Worm (Caenorhabditis elegans) whole organism, L1 larva: Measurements from ENCODE around the gene F54G2.1.

Experiments used
- C16A3.4 ChIP-seq: fragments of 150-350 bp; optimal IDR thresholded peaks from 2 replicates; lab custom pipeline; 2014; ENCODE audit warnings: missing biosample characterization, missing genetic modification characterization
- C34B4.2 ChIP-seq: sonication (generic microtip); optimal IDR thresholded peaks from 2 replicates; lab custom pipeline; 2017; ENCODE audit warnings: mild to moderate bottlenecking, missing genetic modification characterization, missing compliant biosample characterization
- aha-1 ChIP-seq: fragments of 150-350 bp; optimal IDR thresholded peaks from 2 replicates; lab custom pipeline; 2014; ENCODE audit warnings: missing biosample characterization, missing genetic modification characterization
- alr-1 ChIP-seq: fragments of 200-800 bp; sonication (Bioruptor generic); optimal IDR thresholded peaks from 2 replicates; lab custom pipeline; 2018; ENCODE audit warnings: borderline replicate concordance, mild to moderate bottlenecking, missing genetic modification characterization, missing compliant biosample characterization
- aly-2 ChIP-seq: fragments of 150-350 bp; optimal IDR thresholded peaks from 2 replicates; lab custom pipeline; 2014; ENCODE audit warnings: missing biosample characterization, missing genetic modification characterization
- ama-1 ChIP-seq: fragments of 150-350 bp; optimal IDR thresholded peaks from 2 replicates; lab custom pipeline; 2014
- ceh-63 ChIP-seq: fragments of 200-800 bp; sonication (Bioruptor generic); optimal IDR thresholded peaks from 2 replicates; lab custom pipeline; 2018; ENCODE audit warnings: mild to moderate bottlenecking, missing genetic modification characterization, missing compliant biosample characterization
- ceh-8 ChIP-seq: fragments of 200-800 bp; sonication (Bioruptor generic); optimal IDR thresholded peaks from 2 replicates; lab custom pipeline; 2018; ENCODE audit warnings: mild to moderate bottlenecking, missing genetic modification characterization, moderate library complexity, missing compliant biosample characterization
- ceh-82 ChIP-seq, 3 experiments: fragments of 150-350 bp in 1 of 3; sonication (generic microtip) in 2 of 3; optimal IDR thresholded peaks; 2 replicates each; lab custom pipeline; 2014 to 2017; ENCODE audit warnings: missing biosample characterization in 3 of 3, missing genetic modification characterization in 3 of 3
- ces-1 ChIP-seq: fragments of 150-350 bp; optimal IDR thresholded peaks from 2 replicates; lab custom pipeline; 2014; ENCODE audit warnings: missing biosample characterization, missing genetic modification reagents, missing genetic modification characterization
- dpl-1 ChIP-seq, 3 experiments: fragments of 150-350 bp in 2 of 3; sonication (generic microtip) in 1 of 3; optimal IDR thresholded peaks; 2 replicates each; lab custom pipeline; 2014 to 2017; ENCODE audit warnings: missing biosample characterization in 3 of 3, missing genetic modification characterization in 3 of 3, missing genetic modification reagents in 3 of 3
- efl-1 ChIP-seq, 4 experiments: fragments of 150-350 bp; optimal IDR thresholded peaks in 3 of 4; peaks in 1 of 4; 1 replicate in 1 of 4; 2 replicates in 3 of 4; lab custom pipeline; 2014; ENCODE audit warnings: missing biosample characterization in 2 of 4, missing genetic modification characterization in 2 of 4, missing genetic modification reagents in 2 of 4
- efl-3 ChIP-seq: fragments of 200-800 bp; sonication (Bioruptor generic); optimal IDR thresholded peaks from 2 replicates; lab custom pipeline; 2018; ENCODE audit warnings: mild to moderate bottlenecking, missing genetic modification characterization, missing compliant biosample characterization
- elt-3 ChIP-seq, 6 experiments: fragments of 150-350 bp in 1 of 6; sonication (generic microtip); optimal IDR thresholded peaks; 2 replicates each; lab custom pipeline; 2017 to 2018; ENCODE audit warnings: missing biosample characterization in 6 of 6, missing genetic modification characterization in 6 of 6, inconsistent platforms in 1 of 6
- ets-5 ChIP-seq: fragments of 200-800 bp; sonication (Bioruptor generic); IDR thresholded peaks from 2 replicates; pipeline ENCODE4 v1.3.6; 2022; ENCODE audit warnings: missing genetic modification characterization, missing compliant biosample characterization
- fkh-4 ChIP-seq: sonication (generic microtip); optimal IDR thresholded peaks from 2 replicates; lab custom pipeline; 2016; ENCODE audit warnings: missing compliant biosample characterization, missing genetic modification characterization, borderline replicate concordance
- fos-1 ChIP-seq: fragments of 150-350 bp; optimal IDR thresholded peaks from 2 replicates; lab custom pipeline; 2014; ENCODE audit warnings: missing biosample characterization, missing genetic modification characterization
- grh-1 ChIP-seq: fragments of 200-800 bp; sonication (Bioruptor generic); IDR thresholded peaks from 2 replicates; pipeline ENCODE4 v1.3.6; 2022; ENCODE audit warnings: missing genetic modification reagents, missing genetic modification characterization, missing compliant biosample characterization
- hpl-2 ChIP-seq: fragments of 150-350 bp; optimal IDR thresholded peaks from 2 replicates; lab custom pipeline; 2014; ENCODE audit warnings: missing biosample characterization, missing genetic modification reagents, missing genetic modification characterization
- irx-1 ChIP-seq: sonication (generic microtip); optimal IDR thresholded peaks from 2 replicates; lab custom pipeline; 2016; ENCODE audit warnings: missing genetic modification characterization, missing compliant biosample characterization
- lin-13 ChIP-seq: fragments of 150-350 bp; optimal IDR thresholded peaks from 2 replicates; lab custom pipeline; 2014; ENCODE audit warnings: missing biosample characterization, missing genetic modification reagents, missing genetic modification characterization
- lin-14 ChIP-seq: fragments of 200-800 bp; sonication (Bioruptor generic); optimal IDR thresholded peaks from 2 replicates; lab custom pipeline; 2018; ENCODE audit warnings: mild to moderate bottlenecking, missing genetic modification characterization, moderate library complexity, missing compliant biosample characterization
- lin-35 ChIP-seq, 2 experiments: fragments of 150-350 bp; optimal IDR thresholded peaks; 2 replicates each; lab custom pipeline; 2014; ENCODE audit warnings: missing biosample characterization in 2 of 2, missing genetic modification characterization in 2 of 2, missing genetic modification reagents in 2 of 2
- mab-9 ChIP-seq: fragments of 200-800 bp; sonication (Bioruptor generic); IDR thresholded peaks from 2 replicates; pipeline ENCODE4 v1.3.6; 2022; ENCODE audit warnings: missing genetic modification reagents, missing genetic modification characterization, missing compliant biosample characterization
- mep-1 ChIP-seq: fragments of 150-350 bp; optimal IDR thresholded peaks from 2 replicates; lab custom pipeline; 2014; ENCODE audit warnings: missing biosample characterization, missing genetic modification characterization
- nhr-11 ChIP-seq: fragments of 150-350 bp; optimal IDR thresholded peaks from 2 replicates; lab custom pipeline; 2014; ENCODE audit warnings: missing biosample characterization, missing genetic modification characterization
- nhr-237 ChIP-seq: fragments of 150-350 bp; optimal IDR thresholded peaks from 2 replicates; lab custom pipeline; 2014; ENCODE audit warnings: missing biosample characterization, missing genetic modification characterization
- nhr-47 ChIP-seq: sonication (generic microtip); optimal IDR thresholded peaks from 2 replicates; lab custom pipeline; 2016; ENCODE audit warnings: mild to moderate bottlenecking, missing genetic modification characterization, moderate library complexity, missing compliant biosample characterization
- nhr-71 ChIP-seq: sonication (generic microtip); optimal IDR thresholded peaks from 2 replicates; lab custom pipeline; 2016; ENCODE audit warnings: mild to moderate bottlenecking, missing genetic modification characterization, moderate library complexity, missing compliant biosample characterization
- nhr-76 ChIP-seq: sonication (generic microtip); optimal IDR thresholded peaks from 2 replicates; lab custom pipeline; 2017; ENCODE audit warnings: missing biosample characterization, missing genetic modification characterization
- nhr-85 ChIP-seq: sonication (generic microtip); peaks from one replicate; lab custom pipeline; 2016; ENCODE audit warnings: missing genetic modification characterization, inconsistent platforms, missing compliant biosample characterization
- nhr-90 ChIP-seq: sonication (generic microtip); optimal IDR thresholded peaks from 2 replicates; lab custom pipeline; 2016; ENCODE audit warnings: mild to moderate bottlenecking, missing genetic modification characterization, missing compliant biosample characterization; ENCODE audit not compliant: poor library complexity
- pag-3 ChIP-seq: sonication (generic microtip); optimal IDR thresholded peaks from 2 replicates; lab custom pipeline; 2017; ENCODE audit warnings: missing genetic modification characterization, mild to moderate bottlenecking, missing compliant biosample characterization, antibody characterized with exemption, borderline replicate concordance; ENCODE audit not compliant: insufficient read depth
- pax-3 ChIP-seq: fragments of 200-800 bp; sonication (Bioruptor generic); optimal IDR thresholded peaks from 2 replicates; lab custom pipeline; 2018; ENCODE audit warnings: mild to moderate bottlenecking, missing genetic modification characterization, moderate library complexity, missing compliant biosample characterization
- rnt-1 ChIP-seq: sonication (generic microtip); optimal IDR thresholded peaks from 2 replicates; lab custom pipeline; 2016; ENCODE audit warnings: mild to moderate bottlenecking, missing genetic modification characterization, moderate library complexity, missing compliant biosample characterization
- skn-1 ChIP-seq: fragments of 150-350 bp; optimal IDR thresholded peaks from 2 replicates; lab custom pipeline; 2014; ENCODE audit warnings: missing biosample characterization, missing genetic modification characterization
- sptf-1 ChIP-seq: fragments of 150-350 bp; optimal IDR thresholded peaks from 2 replicates; lab custom pipeline; 2014; ENCODE audit warnings: missing biosample characterization, missing genetic modification characterization
- swsn-7 ChIP-seq: sonication (generic microtip); optimal IDR thresholded peaks from 2 replicates; lab custom pipeline; 2016; ENCODE audit warnings: missing genetic modification characterization, missing compliant biosample characterization
- unc-130 ChIP-seq: fragments of 150-350 bp; optimal IDR thresholded peaks from 2 replicates; lab custom pipeline; 2017; ENCODE audit warnings: missing biosample characterization, missing genetic modification characterization, inconsistent platforms
- unc-30 ChIP-seq: sonication (generic microtip); optimal IDR thresholded peaks from 2 replicates; lab custom pipeline; 2017; ENCODE audit warnings: missing biosample characterization, missing genetic modification characterization
- unc-86 ChIP-seq: sonication (generic microtip); optimal IDR thresholded peaks from 2 replicates; lab custom pipeline; 2016; ENCODE audit warnings: missing genetic modification characterization, missing compliant biosample characterization
- unc-98 ChIP-seq: fragments of 200-800 bp; sonication (Bioruptor generic); IDR thresholded peaks from 2 replicates; pipeline ENCODE4 v1.3.6; 2022; ENCODE audit warnings: missing genetic modification characterization, missing compliant biosample characterization
- xbp-1 ChIP-seq: sonication (generic microtip); optimal IDR thresholded peaks from 2 replicates; lab custom pipeline; 2016; ENCODE audit warnings: missing genetic modification characterization, missing compliant biosample characterization
- ztf-11 ChIP-seq, 2 experiments: sonication (generic microtip); optimal IDR thresholded peaks; 2 replicates each; lab custom pipeline; 2016 to 2017; ENCODE audit warnings: missing genetic modification characterization in 2 of 2, missing biosample characterization in 1 of 2, missing compliant biosample characterization in 1 of 2

F54G2.1 gene

DNA sequence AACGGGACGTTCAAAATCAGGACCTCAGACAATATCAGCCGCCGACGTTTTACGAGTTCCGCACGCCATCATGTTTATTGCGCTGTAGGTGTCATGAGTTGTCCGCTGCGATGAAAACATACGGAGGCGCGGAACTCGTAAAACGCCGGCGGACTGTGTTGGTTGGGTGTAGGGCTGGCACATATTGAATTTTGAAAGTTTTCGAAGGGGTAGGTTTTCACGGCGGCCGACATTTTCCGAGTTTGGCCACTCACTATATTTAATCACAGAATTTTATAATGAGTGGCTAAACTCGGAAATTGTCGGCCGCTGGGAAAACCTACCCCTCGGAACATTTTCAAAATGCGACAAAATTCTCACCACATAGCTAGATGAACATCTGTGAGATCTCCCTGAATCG lies 38.0 kb downstream of the F54G2.1 start:
- TF ChIP-seq dpl-1 (GFP tag; optimal IDR thresholded peaks at IDR 0.05; lab: Kevin White, UChicago) (no peak), sptf-1 (no peak), ama-1 (lab: Kevin White, UChicago) (no peak), ceh-63 (GFP tag; lab: Kevin White, UChicago) (no peak), ets-5 (GFP tag; lab: Robert Waterston, UW) (no peak), skn-1 (tag; lab: Kevin White, UChicago) (no peak), lin-35 (GFP tag; optimal IDR thresholded peaks at IDR 0.05; lab: Kevin White, UChicago) (no peak), efl-3 (no peak), aha-1 (tag; lab: Kevin White, UChicago) (no peak), fkh-4 (tag; lab: Kevin White, UChicago) (no peak)

DNA sequence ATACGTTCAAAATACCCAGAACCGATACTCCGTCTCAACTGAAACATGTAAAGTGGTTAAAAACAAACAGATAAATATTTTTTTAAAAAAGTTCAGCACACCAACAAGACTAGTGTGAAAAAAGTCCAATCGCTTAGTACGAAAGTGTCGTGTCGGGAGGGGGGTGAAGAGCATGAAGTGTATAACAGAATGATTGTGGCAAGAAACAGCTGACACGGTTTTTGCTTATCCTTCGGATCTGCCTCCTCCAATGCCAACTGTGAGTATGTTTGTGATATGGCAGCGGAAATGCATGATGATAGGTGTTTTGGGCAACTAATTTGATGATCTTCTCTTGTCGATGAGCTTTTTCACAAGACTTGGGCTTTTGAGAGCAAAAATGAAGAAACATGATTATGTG lies 43.9 kb downstream of the F54G2.1 start:
- TF ChIP-seq pag-3 (tag; lab: Kevin White, UChicago) (peak; percentile 95), nhr-71 (tag; lab: Kevin White, UChicago) (peak; percentile 13), ztf-11 (tag; optimal IDR thresholded peaks at IDR 0.05; lab: Kevin White, UChicago) (no peak), unc-130 (tag; lab: Kevin White, UChicago) (peak; percentile 38), lin-14 (peak; percentile 59), rnt-1 (peak; percentile 67), mep-1 (tag; lab: Kevin White, UChicago) (no peak)

DNA sequence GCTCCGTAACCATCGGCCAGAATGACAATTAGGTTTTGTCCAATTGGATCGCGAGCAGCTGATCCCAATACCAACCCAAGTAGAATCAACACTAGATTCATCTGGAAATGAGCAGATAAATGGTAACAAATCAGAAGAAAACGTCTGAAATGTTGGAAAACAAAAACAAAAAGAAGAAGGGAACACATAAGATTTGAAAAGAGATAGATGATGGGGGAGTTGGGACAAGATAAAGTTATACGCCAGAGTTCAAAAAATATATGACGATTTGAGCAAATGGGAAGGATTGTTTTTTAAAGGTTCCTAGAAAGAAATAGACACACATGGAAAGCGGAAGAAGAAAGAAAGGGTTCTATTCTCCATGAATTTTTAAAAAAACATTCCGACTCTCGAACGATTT lies 48.5 kb downstream of the F54G2.1 start, which contains the start of gene T03G6.3:
T03G6.3 (minus strand) TSS at position 101 of the 400 bp plus-strand sequence.
- no peak for TF ChIP-seq efl-1 (optimal IDR thresholded peaks at IDR 0.05; lab: Kevin White, UChicago)
- peak in 1 of 2 experiments; percentile 11 for TF ChIP-seq efl-1 (GFP tag; optimal IDR thresholded peaks at IDR 0.05 in 1 of 2; lab: Kevin White, UChicago)
- TF ChIP-seq pax-3 (tag; lab: Kevin White, UChicago) = no peak

DNA sequence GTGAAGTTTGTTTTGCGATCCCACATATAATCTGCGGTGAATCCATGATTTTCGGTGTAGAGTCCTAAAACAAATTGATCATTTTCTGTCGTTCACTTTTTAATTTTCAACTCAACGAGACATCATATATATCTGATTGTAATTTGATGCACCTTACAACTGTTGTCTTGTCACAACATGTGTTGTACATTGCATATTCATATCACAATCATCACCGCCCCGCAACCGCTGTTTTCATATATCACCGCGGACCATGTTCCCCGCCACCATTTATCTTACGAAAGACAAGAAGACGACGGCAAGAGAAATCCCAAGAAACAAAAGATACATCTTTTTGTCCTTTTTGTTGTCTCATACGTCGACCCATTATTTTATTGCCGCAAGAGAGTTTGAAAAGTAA lies 50.0 kb downstream of the F54G2.1 start:
- TF ChIP-seq lin-13 (GFP tag; lab: Kevin White, UChicago) = no peak
- peak; percentile 2 for TF ChIP-seq lin-14

DNA sequence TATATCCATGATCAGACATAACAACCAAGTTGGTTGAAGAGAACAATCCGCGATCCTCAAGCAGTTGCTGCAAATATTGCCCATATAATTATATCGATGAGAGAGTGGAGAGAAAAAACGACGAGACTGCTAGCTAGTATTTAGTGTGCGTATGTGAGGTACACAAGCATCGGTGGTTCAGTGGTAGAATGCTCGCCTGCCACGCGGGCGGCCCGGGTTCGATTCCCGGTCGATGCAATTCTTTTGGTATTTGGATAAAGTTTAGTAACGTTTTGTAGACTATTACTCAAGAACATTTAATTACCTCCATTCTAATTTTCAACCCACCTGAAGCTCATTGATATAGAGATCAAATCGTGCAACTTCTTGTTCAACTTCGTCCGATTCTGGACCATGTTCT lies 51.1 kb downstream of the F54G2.1 start:
- peak; percentile 67 for TF ChIP-seq nhr-85 (tag; lab: Kevin White, UChicago)
- TF ChIP-seq sptf-1 = no peak
- TF ChIP-seq unc-86 (tag; lab: Kevin White, UChicago) = peak; percentile 9
- peak; percentile 72 for TF ChIP-seq lin-14
- TF ChIP-seq ceh-82 (tag; optimal IDR thresholded peaks at IDR 0.05; lab: Kevin White, UChicago) = peak; percentile 11 to 60 (median 54)
- peak; percentile 71 for TF ChIP-seq C16A3.4
- peak; percentile 39 for TF ChIP-seq fos-1 (tag; lab: Kevin White, UChicago)
- peak in 2 of 6 experiments; percentile 0 to 15 for TF ChIP-seq elt-3 (tag; optimal IDR thresholded peaks at IDR 0.05; lab: Kevin White, UChicago)
- no peak for TF ChIP-seq alr-1 (tag; lab: Kevin White, UChicago)
- TF ChIP-seq ets-5 (GFP tag; lab: Robert Waterston, UW) = no peak
- peak; percentile 76 for TF ChIP-seq nhr-90
- TF ChIP-seq mab-9 (GFP tag; lab: Robert Waterston, UW) = no peak
- no peak for TF ChIP-seq nhr-11 (tag; lab: Kevin White, UChicago)
- peak; percentile 83 for TF ChIP-seq nhr-47
- no peak for TF ChIP-seq C34B4.2
- no peak for TF ChIP-seq nhr-237 (tag; lab: Kevin White, UChicago)
- peak; percentile 72 for TF ChIP-seq swsn-7 (tag; lab: Kevin White, UChicago)
- no peak for TF ChIP-seq aly-2 (tag; lab: Kevin White, UChicago)
- peak; percentile 84 for TF ChIP-seq unc-130 (tag; lab: Kevin White, UChicago)
- TF ChIP-seq irx-1 (tag; lab: Kevin White, UChicago) = peak; percentile 6
- TF ChIP-seq ztf-11 (tag; optimal IDR thresholded peaks at IDR 0.05; lab: Kevin White, UChicago) = peak in 1 of 2 experiments; percentile 42
- TF ChIP-seq xbp-1 (tag; lab: Kevin White, UChicago) = peak; percentile 56
- no peak for TF ChIP-seq ceh-8 (GFP tag; lab: Kevin White, UChicago)
- no peak for TF ChIP-seq unc-98 (GFP tag; lab: Robert Waterston, UW)
- TF ChIP-seq unc-30 (tag; lab: Kevin White, UChicago) = no peak
- no peak for TF ChIP-seq hpl-2 (GFP tag; lab: Kevin White, UChicago)
- TF ChIP-seq lin-13 (GFP tag; lab: Kevin White, UChicago) = peak; percentile 39
- TF ChIP-seq grh-1 (GFP tag; lab: Robert Waterston, UW) = 0 out of 2 replicates have a peak, but pooled peaks have one; percentile 31
- TF ChIP-seq nhr-76 = no peak
- TF ChIP-seq rnt-1 = peak; percentile 63
- TF ChIP-seq ces-1 (GFP tag; lab: Kevin White, UChicago) = no peak
